Worm (Caenorhabditis elegans) whole organism, L3 larva: ENCODE data around the gene mon-2.

Source experiments
- R02D3.7 ChIP-seq: fragments of 150-350 bp; optimal IDR thresholded peaks from 2 replicates; lab custom pipeline; 2014; ENCODE audit warnings: missing biosample characterization, missing genetic modification characterization
- aly-2 ChIP-seq: fragments of 150-350 bp; optimal IDR thresholded peaks from 2 replicates; lab custom pipeline; 2014; ENCODE audit warnings: missing biosample characterization, missing genetic modification characterization
- ceh-82 ChIP-seq: fragments of 150-350 bp; optimal IDR thresholded peaks from 2 replicates; lab custom pipeline; 2014; ENCODE audit warnings: missing biosample characterization, missing genetic modification characterization
- egl-27 ChIP-seq: sonication (generic microtip); optimal IDR thresholded peaks from 4 replicates; lab custom pipeline; 2017; ENCODE audit warnings: missing biosample characterization, missing genetic modification reagents, missing genetic modification characterization
- elt-2 ChIP-seq: sonication (generic microtip); optimal IDR thresholded peaks from 2 replicates; lab custom pipeline; 2016; ENCODE audit warnings: missing genetic modification reagents, mild to moderate bottlenecking, missing genetic modification characterization, missing compliant biosample characterization
- nhr-11 ChIP-seq: fragments of 150-350 bp; optimal IDR thresholded peaks from 2 replicates; lab custom pipeline; 2014; ENCODE audit warnings: missing biosample characterization, missing genetic modification characterization
- unc-62 ChIP-seq: fragments of 150-350 bp; sonication (generic microtip); optimal IDR thresholded peaks from 4 replicates; lab custom pipeline; 2014; ENCODE audit warnings: missing biosample characterization, missing genetic modification reagents, missing genetic modification characterization
- zag-1 ChIP-seq: fragments of 150-350 bp; optimal IDR thresholded peaks from 2 replicates; lab custom pipeline; 2014; ENCODE audit warnings: missing biosample characterization, missing genetic modification characterization
- ztf-11 ChIP-seq: fragments of 150-350 bp; optimal IDR thresholded peaks from 2 replicates; lab custom pipeline; 2014; ENCODE audit warnings: missing biosample characterization, missing genetic modification characterization

- TF ChIP-seq zag-1 (tag; lab: Kevin White, UChicago): no peak
- TF ChIP-seq aly-2 (tag; lab: Kevin White, UChicago): no peak
- no peak for TF ChIP-seq ceh-82 (tag; lab: Kevin White, UChicago)
- TF ChIP-seq ztf-11: no peak
- TF ChIP-seq egl-27: no peak
- TF ChIP-seq elt-2 (tag; lab: Kevin White, UChicago): no peak
- TF ChIP-seq nhr-11 (tag; lab: Kevin White, UChicago): no peak
- TF ChIP-seq unc-62 (GFP tag; lab: Kevin White, UChicago): no peak
- TF ChIP-seq R02D3.7 (tag; lab: Kevin White, UChicago): no peak
Observed at ce11 chrIV:12113056-12113455, 16.5 kb downstream of the mon-2 start.
